Fruit fly (Drosophila melanogaster) whole organism, embryonic: Measurements from ENCODE around the gene Tfb5.
A peak's percentile ranks its signal among the peaks of the same experiment; 100 is the strongest.

Experiments
- Antp ChIP-seq: fragments of 200-800 bp; sonication (Bioruptor generic); optimal IDR thresholded peaks from 3 replicates; lab custom pipeline; 2016; ENCODE audit warnings: missing biosample characterization, missing genetic modification characterization
- Asciz ChIP-seq: fragments of 200-800 bp; sonication (Bioruptor generic); optimal IDR thresholded peaks from 2 replicates; lab custom pipeline; 2017; ENCODE audit warnings: missing biosample characterization, mild to moderate bottlenecking, missing genetic modification characterization, missing genetic modification reagents
- CG10431 ChIP-seq: fragments of 200-800 bp; sonication (Bioruptor generic); optimal IDR thresholded peaks from 3 replicates; lab custom pipeline; 2018; ENCODE audit warnings: missing biosample characterization, mild to moderate bottlenecking, missing genetic modification characterization
- CG12236 ChIP-seq: fragments of 200-800 bp; sonication (Bioruptor generic); optimal IDR thresholded peaks from 2 replicates; lab custom pipeline; 2016; ENCODE audit warnings: missing biosample characterization, missing genetic modification characterization
- CG12299 ChIP-seq: fragments of 200-800 bp; sonication (Bioruptor generic); optimal IDR thresholded peaks from 2 replicates; lab custom pipeline; 2018; ENCODE audit warnings: missing biosample characterization, mild to moderate bottlenecking, missing genetic modification characterization
- CG13287 ChIP-seq: fragments of 200-800 bp; sonication (Bioruptor generic); IDR thresholded peaks from 2 replicates; pipeline ENCODE4 v1.3.6; 2022; ENCODE audit warnings: missing biosample characterization, missing genetic modification characterization; ENCODE audit not compliant: partially characterized antibody
- CG13296 ChIP-seq: fragments of 200-800 bp; sonication (Bioruptor generic); optimal IDR thresholded peaks from 3 replicates; lab custom pipeline; 2018; ENCODE audit warnings: missing biosample characterization, mild to moderate bottlenecking, missing genetic modification characterization
- CG15269 ChIP-seq: fragments of 200-800 bp; sonication (Bioruptor generic); optimal IDR thresholded peaks from 2 replicates; lab custom pipeline; 2018; ENCODE audit warnings: missing biosample characterization, mild to moderate bottlenecking, missing genetic modification characterization, moderate library complexity
- CG16813 ChIP-seq: fragments of 200-800 bp; sonication (Bioruptor generic); IDR thresholded peaks from 3 replicates; pipeline ENCODE4 v1.3.6; 2022; ENCODE audit warnings: missing biosample characterization, missing genetic modification characterization; ENCODE audit not compliant: partially characterized antibody
- CG17361 ChIP-seq: fragments of 200-800 bp; sonication (Bioruptor generic); IDR thresholded peaks from 3 replicates; pipeline ENCODE4 v1.3.6; 2022; ENCODE audit warnings: missing biosample characterization, missing genetic modification characterization
- CG17385 ChIP-seq: fragments of 200-800 bp; sonication (Bioruptor generic); optimal IDR thresholded peaks from 3 replicates; lab custom pipeline; 2018; ENCODE audit warnings: missing biosample characterization, mild to moderate bottlenecking, missing genetic modification characterization
- CG2712 ChIP-seq: fragments of 200-800 bp; optimal IDR thresholded peaks from 3 replicates; lab custom pipeline; 2019; ENCODE audit warnings: missing biosample characterization, mild to moderate bottlenecking, missing genetic modification characterization, moderate library complexity
- CG3281 ChIP-seq: fragments of 200-800 bp; sonication (Bioruptor generic); optimal IDR thresholded peaks from 3 replicates; lab custom pipeline; 2017; ENCODE audit warnings: missing biosample characterization, mild to moderate bottlenecking, missing genetic modification characterization
- CG4282 ChIP-seq: fragments of 200-800 bp; sonication (Bioruptor generic); optimal IDR thresholded peaks from 2 replicates; lab custom pipeline; 2016; ENCODE audit warnings: missing biosample characterization, missing genetic modification characterization
- CG4854 ChIP-seq: fragments of 200-800 bp; sonication (Bioruptor generic); optimal IDR thresholded peaks from 2 replicates; lab custom pipeline; 2016; ENCODE audit warnings: missing biosample characterization, missing genetic modification characterization, inconsistent platforms
- CG5953 ChIP-seq: fragments of 200-800 bp; sonication (Bioruptor generic); IDR thresholded peaks from 2 replicates; pipeline ENCODE4 v1.3.6; 2022; ENCODE audit warnings: missing biosample characterization, missing genetic modification characterization
- CG6272 ChIP-seq: fragments of 200-800 bp; sonication (Bioruptor generic); IDR thresholded peaks from 2 replicates; pipeline ENCODE4 v1.3.6; 2022; ENCODE audit warnings: missing biosample characterization, missing genetic modification characterization
- CG7357 ChIP-seq: fragments of 200-800 bp; sonication (Bioruptor generic); IDR thresholded peaks from 3 replicates; pipeline ENCODE4 v1.3.6; 2022; ENCODE audit warnings: missing biosample characterization, missing genetic modification characterization
- CG8359 ChIP-seq: fragments of 200-800 bp; sonication (Bioruptor generic); optimal IDR thresholded peaks from 2 replicates; lab custom pipeline; 2017; ENCODE audit warnings: missing biosample characterization, mild to moderate bottlenecking, missing genetic modification characterization, borderline replicate concordance
- Dip2 ChIP-seq: fragments of 200-800 bp; sonication (Bioruptor generic); IDR thresholded peaks from 2 replicates; pipeline ENCODE4 v1.3.6; 2022; ENCODE audit warnings: missing biosample characterization, missing genetic modification characterization
- Ets65A ChIP-seq: fragments of 200-800 bp; sonication (Bioruptor generic); peaks from one replicate; lab custom pipeline; 2016; ENCODE audit warnings: missing biosample characterization, missing genetic modification characterization
- Fer3 ChIP-seq: fragments of 200-800 bp; sonication (Bioruptor generic); optimal IDR thresholded peaks from 2 replicates; lab custom pipeline; 2018; ENCODE audit warnings: missing biosample characterization, mild to moderate bottlenecking, missing genetic modification characterization, moderate library complexity
- MBD-R2 ChIP-seq: fragments of 200-800 bp; sonication (Bioruptor generic); IDR thresholded peaks from 2 replicates; pipeline ENCODE4 v1.3.6; 2022; ENCODE audit warnings: missing biosample characterization, missing genetic modification characterization
- MESR4 ChIP-seq: fragments of 200-800 bp; sonication (Bioruptor generic); optimal IDR thresholded peaks from 2 replicates; lab custom pipeline; 2018; ENCODE audit warnings: missing biosample characterization, mild to moderate bottlenecking, missing genetic modification characterization, moderate library complexity
- Meics ChIP-seq: fragments of 200-800 bp; sonication (Bioruptor generic); optimal IDR thresholded peaks from 2 replicates; lab custom pipeline; 2017; ENCODE audit warnings: missing biosample characterization, mild to moderate bottlenecking, missing genetic modification characterization
- amos ChIP-seq: fragments of 200-800 bp; sonication (Bioruptor generic); IDR thresholded peaks from 2 replicates; pipeline ENCODE4 v1.3.6; 2022; ENCODE audit warnings: missing biosample characterization, missing genetic modification characterization; ENCODE audit not compliant: partially characterized antibody
- ara ChIP-seq: fragments of 200-800 bp; sonication (Bioruptor generic); IDR thresholded peaks from 2 replicates; pipeline ENCODE4 v1.3.6; 2022; ENCODE audit warnings: missing biosample characterization, missing genetic modification characterization
- ato ChIP-seq: fragments of 200-800 bp; sonication (Bioruptor generic); IDR thresholded peaks from 2 replicates; pipeline ENCODE4 v1.3.6; 2022; ENCODE audit warnings: missing biosample characterization, missing genetic modification characterization; ENCODE audit not compliant: partially characterized antibody
- bowl ChIP-seq: fragments of 200-800 bp; sonication (Bioruptor generic); IDR thresholded peaks from 2 replicates; pipeline ENCODE4 v1.3.6; 2022; ENCODE audit warnings: missing biosample characterization, missing genetic modification characterization
- cas ChIP-seq: fragments of 200-800 bp; sonication (Bioruptor generic); IDR thresholded peaks from 2 replicates; pipeline ENCODE4 v1.3.6; 2022; ENCODE audit warnings: missing biosample characterization, missing genetic modification characterization
- chm ChIP-seq: fragments of 200-800 bp; sonication (Bioruptor generic); IDR thresholded peaks from 2 replicates; pipeline ENCODE4 v1.3.6; 2022; ENCODE audit warnings: missing biosample characterization, missing genetic modification characterization
- da ChIP-seq: fragments of 200-800 bp; sonication (Bioruptor generic); optimal IDR thresholded peaks from 2 replicates; lab custom pipeline; 2016; ENCODE audit warnings: missing biosample characterization, missing genetic modification characterization
- dm ChIP-seq: fragments of 200-800 bp; sonication (Bioruptor generic); optimal IDR thresholded peaks from 3 replicates; lab custom pipeline; 2016; ENCODE audit warnings: missing biosample characterization, missing genetic modification characterization
- dpn ChIP-seq, 2 experiments: fragments of 200-800 bp; sonication (Bioruptor generic); optimal IDR thresholded peaks; 3 replicates each; lab custom pipeline; 2016; ENCODE audit warnings: missing biosample characterization in 2 of 2, missing genetic modification characterization in 2 of 2
- esg ChIP-seq: fragments of 200-800 bp; sonication (Bioruptor generic); conservative IDR thresholded peaks from 2 replicates; pipeline ENCODE4 v1.3.6; 2022; ENCODE audit warnings: missing biosample characterization, missing genetic modification characterization
- ewg ChIP-seq: fragments of 200-800 bp; sonication (Bioruptor generic); optimal IDR thresholded peaks from 3 replicates; lab custom pipeline; 2017; ENCODE audit warnings: mild to moderate bottlenecking, missing biosample characterization, missing genetic modification reagents, missing genetic modification characterization
- exex ChIP-seq: fragments of 200-800 bp; sonication (Bioruptor generic); optimal IDR thresholded peaks from 4 replicates; lab custom pipeline; 2018; ENCODE audit warnings: missing biosample characterization, mild to moderate bottlenecking, missing genetic modification characterization, moderate library complexity
- fd96Cb ChIP-seq: fragments of 200-800 bp; sonication (Bioruptor generic); optimal IDR thresholded peaks from 2 replicates; lab custom pipeline; 2018; ENCODE audit warnings: missing biosample characterization, mild to moderate bottlenecking, missing genetic modification characterization, moderate library complexity
- her ChIP-seq: fragments of 200-800 bp; sonication (Bioruptor generic); optimal IDR thresholded peaks from 2 replicates; lab custom pipeline; 2016; ENCODE audit warnings: missing biosample characterization, missing genetic modification characterization
- jumu ChIP-seq: fragments of 200-800 bp; sonication (Bioruptor generic); optimal IDR thresholded peaks from 3 replicates; lab custom pipeline; 2016; ENCODE audit warnings: missing biosample characterization, missing genetic modification characterization
- lbe ChIP-seq: fragments of 200-800 bp; sonication (Bioruptor generic); optimal IDR thresholded peaks from 2 replicates; lab custom pipeline; 2016; ENCODE audit warnings: missing biosample characterization, mild to moderate bottlenecking, missing genetic modification characterization
- lola ChIP-seq, 3 experiments: fragments of >200 bp in 2 of 3; fragments of 200-800 bp in 1 of 3; sonication (Bioruptor generic) in 1 of 3; optimal IDR thresholded peaks; 2 replicates each; lab custom pipeline; 2017 to 2019; ENCODE audit warnings: missing biosample characterization in 3 of 3, missing genetic modification characterization in 3 of 3, mild to moderate bottlenecking in 1 of 3, moderate library complexity in 1 of 3
- org-1 ChIP-seq: fragments of 200-800 bp; sonication (Bioruptor generic); optimal IDR thresholded peaks from 2 replicates; lab custom pipeline; 2017; ENCODE audit warnings: missing biosample characterization, missing genetic modification characterization
- psq ChIP-seq: fragments of 200-800 bp; sonication (Bioruptor generic); optimal IDR thresholded peaks from 2 replicates; lab custom pipeline; 2017; ENCODE audit warnings: missing biosample characterization, missing genetic modification characterization
- ro ChIP-seq: fragments of 200-800 bp; sonication (Bioruptor generic); IDR thresholded peaks from 2 replicates; pipeline ENCODE4 v1.3.6; 2022; ENCODE audit warnings: missing biosample characterization, missing genetic modification characterization
- sisA ChIP-seq: fragments of 200-800 bp; sonication (Bioruptor generic); IDR thresholded peaks from 2 replicates; pipeline ENCODE4 v1.3.6; 2022; ENCODE audit warnings: missing biosample characterization, missing genetic modification characterization
- slp2 ChIP-seq: fragments of 200-800 bp; sonication (Bioruptor generic); optimal IDR thresholded peaks from 2 replicates; lab custom pipeline; 2016; ENCODE audit warnings: missing biosample characterization, missing genetic modification characterization
- usp ChIP-seq: fragments of >200 bp; optimal IDR thresholded peaks from 2 replicates; lab custom pipeline; 2017; ENCODE audit warnings: missing biosample characterization, missing genetic modification characterization
- zen ChIP-seq: fragments of 200-800 bp; sonication (Bioruptor generic); optimal IDR thresholded peaks from 3 replicates; lab custom pipeline; 2018; ENCODE audit warnings: missing biosample characterization, mild to moderate bottlenecking, missing genetic modification characterization, moderate library complexity

Tfb5 gene

DNA sequence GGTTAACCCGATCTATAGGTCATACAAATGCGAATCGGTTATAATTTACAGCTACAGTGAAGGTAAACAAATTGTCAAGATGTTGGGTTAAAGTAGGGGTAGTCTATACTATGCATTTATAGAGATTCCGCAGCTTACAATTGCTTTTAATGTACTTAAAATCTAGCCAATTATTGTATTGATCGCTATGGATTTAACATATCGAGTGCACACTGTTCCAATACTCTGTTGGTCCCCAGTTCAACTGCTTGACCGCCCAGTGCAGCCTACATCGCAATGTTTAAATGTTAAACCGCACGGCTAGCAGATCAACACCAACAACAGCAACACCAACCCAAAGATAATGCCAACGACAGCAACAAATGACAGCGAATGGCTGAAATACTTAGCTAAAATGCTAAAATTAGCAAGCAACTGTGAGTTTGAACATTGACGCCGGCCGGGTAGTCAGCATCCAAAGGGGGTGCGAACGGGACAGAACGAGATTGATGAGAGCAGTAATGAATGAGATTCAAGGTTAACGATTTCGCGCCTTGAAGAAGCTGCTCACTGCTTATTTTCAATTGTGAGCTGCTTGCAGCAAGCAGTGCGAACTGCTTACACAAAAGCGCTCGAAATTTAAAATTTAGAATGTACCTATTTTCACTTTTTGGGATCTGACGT is 9.6 kb downstream of the Tfb5 start (continued):
- TF ChIP-seq dpn (GFP tag; optimal IDR thresholded peaks at IDR 0.05; lab: Kevin White, UChicago): peak in 1 of 2 experiments; percentile 4
- no peak for TF ChIP-seq ro (GFP tag; lab: Robert Waterston, UW)
- TF ChIP-seq Meics (GFP tag; lab: Kevin White, UChicago): no peak
- TF ChIP-seq zen (tag; lab: Kevin White, UChicago): no peak
- no peak for TF ChIP-seq CG2712 (tag; lab: Kevin White, UChicago)
- no peak for TF ChIP-seq CG17385 (GFP tag; lab: Kevin White, UChicago)
- no peak for TF ChIP-seq CG10431 (GFP tag; lab: Kevin White, UChicago)
- peak; percentile 3; the same call in 1 of the 2 replicates for TF ChIP-seq sisA (GFP tag; lab: Robert Waterston, UW)
- TF ChIP-seq esg (GFP tag; lab: Robert Waterston, UW): peak; percentile 41; the same call in 1 of the 2 replicates
- no peak for TF ChIP-seq da
- TF ChIP-seq Asciz: no peak
- no peak for TF ChIP-seq CG3281 (GFP tag; lab: Kevin White, UChicago)
- TF ChIP-seq Dip2: no peak
- TF ChIP-seq CG4282 (GFP tag; lab: Kevin White, UChicago): no peak
- TF ChIP-seq bowl (GFP tag; lab: Robert Waterston, UW): no peak
- peak; percentile 28; the same call in 1 of the 2 replicates for TF ChIP-seq chm (GFP tag; lab: Robert Waterston, UW)
- peak; percentile 30; the same call in 1 of the 2 replicates for TF ChIP-seq amos (GFP tag; lab: Robert Waterston, UW)
- no peak for TF ChIP-seq CG4854 (GFP tag; lab: Kevin White, UChicago)
- TF ChIP-seq MBD-R2 (GFP tag; lab: Robert Waterston, UW): peak; percentile 47; the same call in 1 of the 2 replicates
- TF ChIP-seq CG12299 (tag; lab: Kevin White, UChicago): no peak
- peak; percentile 48 for TF ChIP-seq Antp (GFP tag; lab: Kevin White, UChicago)
- no peak for TF ChIP-seq jumu (GFP tag; lab: Kevin White, UChicago)
- TF ChIP-seq org-1 (GFP tag; lab: Kevin White, UChicago): no peak
- no peak for TF ChIP-seq usp (GFP tag; lab: Kevin White, UChicago)
- peak; percentile 52; the same call in 1 of the 2 replicates for TF ChIP-seq CG5953
- no peak for TF ChIP-seq Fer3 (tag; lab: Kevin White, UChicago)
- TF ChIP-seq CG16813: no peak
- TF ChIP-seq cas (GFP tag; lab: Robert Waterston, UW): no peak
- peak; percentile 5; the same call in 1 of the 3 replicates for TF ChIP-seq CG17361 (GFP tag; lab: Robert Waterston, UW)
- no peak for TF ChIP-seq fd96Cb
- TF ChIP-seq ato (GFP tag; lab: Robert Waterston, UW): no peak
- TF ChIP-seq slp2 (GFP tag; lab: Kevin White, UChicago): no peak
- no peak for TF ChIP-seq CG6272 (GFP tag; lab: Robert Waterston, UW)
- no peak for TF ChIP-seq exex
- peak; percentile 73 for TF ChIP-seq Ets65A (GFP tag; lab: Kevin White, UChicago)
- TF ChIP-seq lbe (GFP tag; lab: Kevin White, UChicago): no peak
- no peak; the same call in 2 of the 3 replicates for TF ChIP-seq CG7357
- no peak for TF ChIP-seq MESR4 (GFP tag; lab: Kevin White, UChicago)
- no peak for TF ChIP-seq her
- no peak for TF ChIP-seq psq (GFP tag; lab: Kevin White, UChicago)
- peak in 1 of 3 experiments; percentile 55 for TF ChIP-seq lola (GFP tag; optimal IDR thresholded peaks at IDR 0.05; lab: Kevin White, UChicago)
- TF ChIP-seq ewg: no peak
- TF ChIP-seq dm (GFP tag; lab: Kevin White, UChicago): no peak
- TF ChIP-seq ara: peak; percentile 60
- TF ChIP-seq CG15269 (tag; lab: Kevin White, UChicago): no peak
- TF ChIP-seq CG8359: no peak
- peak; percentile 49; the same call in 1 of the 2 replicates for TF ChIP-seq CG13287 (GFP tag; lab: Robert Waterston, UW)
- TF ChIP-seq CG12236 (GFP tag; lab: Kevin White, UChicago): no peak
- TF ChIP-seq CG13296: no peak
